Worm (Caenorhabditis elegans) whole organism, L3 larva: ENCODE data around the gene srx-96.

ENCODE experiments used
- R02D3.7 ChIP-seq: fragments of 150-350 bp; optimal IDR thresholded peaks from 2 replicates; lab custom pipeline; 2014; ENCODE audit warnings: missing biosample characterization, missing genetic modification characterization
- ZK546.5 ChIP-seq: sonication (generic microtip); optimal IDR thresholded peaks from 2 replicates; lab custom pipeline; 2017; ENCODE audit warnings: missing biosample characterization, missing genetic modification characterization
- ceh-16 ChIP-seq: sonication (generic microtip); optimal IDR thresholded peaks from 2 replicates; lab custom pipeline; 2017; ENCODE audit warnings: missing biosample characterization, missing genetic modification characterization
- ceh-28 ChIP-seq: fragments of 150-350 bp; optimal IDR thresholded peaks from 2 replicates; lab custom pipeline; 2014; ENCODE audit warnings: missing biosample characterization, missing genetic modification reagents, missing genetic modification characterization
- ceh-82 ChIP-seq: fragments of 150-350 bp; optimal IDR thresholded peaks from 2 replicates; lab custom pipeline; 2014; ENCODE audit warnings: missing biosample characterization, missing genetic modification characterization
- ceh-9 ChIP-seq: sonication (generic microtip); optimal IDR thresholded peaks from 2 replicates; lab custom pipeline; 2018; ENCODE audit warnings: missing biosample characterization, missing genetic modification characterization
- daf-12 ChIP-seq: fragments of 150-350 bp; optimal IDR thresholded peaks from 2 replicates; lab custom pipeline; 2014; ENCODE audit warnings: missing biosample characterization, missing genetic modification reagents, missing genetic modification characterization
- egl-27 ChIP-seq: sonication (generic microtip); optimal IDR thresholded peaks from 4 replicates; lab custom pipeline; 2017; ENCODE audit warnings: missing biosample characterization, missing genetic modification reagents, missing genetic modification characterization
- elt-1 ChIP-seq: fragments of 150-350 bp; optimal IDR thresholded peaks from 2 replicates; lab custom pipeline; 2014; ENCODE audit warnings: missing biosample characterization, missing genetic modification characterization
- elt-2 ChIP-seq: sonication (generic microtip); optimal IDR thresholded peaks from 2 replicates; lab custom pipeline; 2016; ENCODE audit warnings: missing genetic modification reagents, mild to moderate bottlenecking, missing genetic modification characterization, missing compliant biosample characterization
- eor-1 ChIP-seq, 2 experiments: fragments of 150-350 bp; optimal IDR thresholded peaks; 2 replicates each; lab custom pipeline; 2014 to 2018; ENCODE audit warnings: missing biosample characterization in 2 of 2, missing genetic modification characterization in 2 of 2
- fkh-10 ChIP-seq: sonication (generic microtip); optimal IDR thresholded peaks from 2 replicates; lab custom pipeline; 2017; ENCODE audit warnings: missing biosample characterization, missing genetic modification reagents, missing genetic modification characterization
- fkh-2 ChIP-seq: fragments of 150-350 bp; optimal IDR thresholded peaks from 2 replicates; lab custom pipeline; 2014; ENCODE audit warnings: missing biosample characterization, missing genetic modification reagents, missing genetic modification characterization
- fos-1 ChIP-seq: fragments of 150-350 bp; optimal IDR thresholded peaks from 2 replicates; lab custom pipeline; 2014; ENCODE audit warnings: missing biosample characterization, missing genetic modification characterization
- hmg-11 ChIP-seq: sonication (generic microtip); optimal IDR thresholded peaks from 2 replicates; lab custom pipeline; 2016; ENCODE audit warnings: missing genetic modification characterization, missing compliant biosample characterization
- jun-1 ChIP-seq: fragments of 150-350 bp; optimal IDR thresholded peaks from 2 replicates; lab custom pipeline; 2014; ENCODE audit warnings: missing biosample characterization, missing genetic modification reagents, missing genetic modification characterization
- lin-15B ChIP-seq: fragments of 150-350 bp; optimal IDR thresholded peaks from 2 replicates; lab custom pipeline; 2014; ENCODE audit warnings: missing biosample characterization, missing genetic modification characterization
- lin-39 ChIP-seq: fragments of 150-350 bp; optimal IDR thresholded peaks from 2 replicates; lab custom pipeline; 2018; ENCODE audit warnings: missing biosample characterization, missing genetic modification reagents, missing genetic modification characterization
- lsy-12 ChIP-seq: sonication (generic microtip); optimal IDR thresholded peaks from 2 replicates; lab custom pipeline; 2016; ENCODE audit warnings: mild to moderate bottlenecking, missing genetic modification characterization, missing compliant biosample characterization
- mdl-1 ChIP-seq: fragments of 150-350 bp; optimal IDR thresholded peaks from 2 replicates; lab custom pipeline; 2014; ENCODE audit warnings: missing biosample characterization, missing genetic modification characterization
- mml-1 ChIP-seq: fragments of 150-350 bp; sonication (generic microtip); optimal IDR thresholded peaks from 3 replicates; lab custom pipeline; 2014; ENCODE audit warnings: missing biosample characterization, missing genetic modification characterization
- nhr-11 ChIP-seq: fragments of 150-350 bp; optimal IDR thresholded peaks from 2 replicates; lab custom pipeline; 2014; ENCODE audit warnings: missing biosample characterization, missing genetic modification characterization
- nhr-12 ChIP-seq: fragments of 150-350 bp; optimal IDR thresholded peaks from 2 replicates; lab custom pipeline; 2014; ENCODE audit warnings: missing biosample characterization, missing genetic modification characterization
- nhr-23 ChIP-seq: fragments of 150-350 bp; optimal IDR thresholded peaks from 2 replicates; lab custom pipeline; 2014; ENCODE audit warnings: missing biosample characterization, missing genetic modification reagents, missing genetic modification characterization
- nhr-237 ChIP-seq: fragments of 150-350 bp; optimal IDR thresholded peaks from 2 replicates; lab custom pipeline; 2014; ENCODE audit warnings: missing biosample characterization, missing genetic modification characterization
- nhr-25 ChIP-seq: sonication (generic microtip); optimal IDR thresholded peaks from 2 replicates; lab custom pipeline; 2017; ENCODE audit warnings: missing biosample characterization, missing genetic modification characterization
- nhr-28 ChIP-seq: fragments of 150-350 bp; optimal IDR thresholded peaks from 2 replicates; lab custom pipeline; 2014; ENCODE audit warnings: missing biosample characterization, missing genetic modification characterization
- nhr-76 ChIP-seq: fragments of 150-350 bp; sonication (generic microtip); optimal IDR thresholded peaks from 5 replicates; lab custom pipeline; 2014; ENCODE audit warnings: missing biosample characterization, missing genetic modification characterization
- nhr-77 ChIP-seq: fragments of 150-350 bp; optimal IDR thresholded peaks from 2 replicates; lab custom pipeline; 2014; ENCODE audit warnings: missing biosample characterization, missing genetic modification characterization
- pha-4 ChIP-seq: fragments of 150-350 bp; optimal IDR thresholded peaks from 2 replicates; lab custom pipeline; 2014; ENCODE audit warnings: missing biosample characterization, missing genetic modification reagents, missing genetic modification characterization
- pqm-1 ChIP-seq: fragments of 150-350 bp; optimal IDR thresholded peaks from 2 replicates; lab custom pipeline; 2017; ENCODE audit warnings: missing biosample characterization, missing genetic modification characterization, inconsistent platforms
- sea-2 ChIP-seq: fragments of 150-350 bp; sonication (generic microtip); optimal IDR thresholded peaks from 4 replicates; lab custom pipeline; 2014; ENCODE audit warnings: missing biosample characterization, missing genetic modification reagents, missing genetic modification characterization
- skn-1 ChIP-seq: fragments of 150-350 bp; optimal IDR thresholded peaks from 2 replicates; lab custom pipeline; 2014; ENCODE audit warnings: missing biosample characterization, missing genetic modification characterization
- snpc-4 ChIP-seq: fragments of 150-350 bp; optimal IDR thresholded peaks from 2 replicates; lab custom pipeline; 2014; ENCODE audit warnings: missing biosample characterization, missing genetic modification characterization
- tbx-2 ChIP-seq: sonication (generic microtip); optimal IDR thresholded peaks from 2 replicates; lab custom pipeline; 2016; ENCODE audit warnings: mild to moderate bottlenecking, missing genetic modification characterization, missing compliant biosample characterization
- unc-62 ChIP-seq: fragments of 150-350 bp; sonication (generic microtip); optimal IDR thresholded peaks from 4 replicates; lab custom pipeline; 2014; ENCODE audit warnings: missing biosample characterization, missing genetic modification reagents, missing genetic modification characterization
- ztf-11 ChIP-seq: fragments of 150-350 bp; optimal IDR thresholded peaks from 2 replicates; lab custom pipeline; 2014; ENCODE audit warnings: missing biosample characterization, missing genetic modification characterization

srx-96 gene

ce11 chrV:13724781-13725180 lies 13.6 kb downstream of the srx-96 start, which contains the start of gene F35E12.2:
TSS of gene F35E12.2 (minus strand) at chrV:13724881.
- no peak for TF ChIP-seq mml-1 (tag; lab: Kevin White, UChicago)
- no peak for TF ChIP-seq nhr-12
- TF ChIP-seq elt-2, result no peak
- no peak for TF ChIP-seq nhr-25
- no peak for TF ChIP-seq tbx-2
- TF ChIP-seq lsy-12 (tag; lab: Kevin White, UChicago), result no peak
- no peak for TF ChIP-seq fos-1 (tag; lab: Kevin White, UChicago)
- no peak for TF ChIP-seq elt-1 (tag; lab: Kevin White, UChicago)
- TF ChIP-seq nhr-23, result no peak

ce11 chrV:13725574-13725973 lies 14.4 kb downstream of the srx-96 start, which contains the start of gene fbxa-181:
TSS of gene fbxa-181 (plus strand) at chrV:13725874.
- TF ChIP-seq lsy-12 (tag; lab: Kevin White, UChicago), result no peak
- TF ChIP-seq ceh-9 (tag; lab: Kevin White, UChicago), result no peak
- no peak for TF ChIP-seq elt-1 (tag; lab: Kevin White, UChicago)
- no peak for TF ChIP-seq daf-12 (tag; lab: Kevin White, UChicago)
- TF ChIP-seq mdl-1 (tag; lab: Kevin White, UChicago), result no peak

- TF ChIP-seq pqm-1, result peak; percentile 35
- no peak for TF ChIP-seq ZK546.5
- no peak for TF ChIP-seq ceh-82 (tag; lab: Kevin White, UChicago)
- peak; percentile 58 for TF ChIP-seq elt-2
- TF ChIP-seq ceh-28 (tag; lab: Kevin White, UChicago), result no peak
- TF ChIP-seq nhr-11 (tag; lab: Kevin White, UChicago), result no peak
These were observed 19.6 kb downstream of the srx-96 start, which contains the start of gene dct-17 for ce11 chrV:13730762-13731161. TSS of gene dct-17 (minus strand) at chrV:13730784.

ce11 chrV:13736147-13736546 lies 25.0 kb downstream of the srx-96 start, which contains the start of gene F35E12.6:
TSS of gene F35E12.6 (minus strand) at chrV:13736247.
- TF ChIP-seq elt-2 (peak; percentile 36), tbx-2 (no peak)
- TF ChIP-seq, all 47 proteins: peak for 1

ce11 chrV:13738374-13738773 lies 27.2 kb downstream of the srx-96 start, which contains the start of gene irg-5:
TSS of gene irg-5 (minus strand) at chrV:13738474.
- TF ChIP-seq nhr-237 (tag; lab: Kevin White, UChicago), result no peak

ce11 chrV:13739901-13740300 lies 28.7 kb downstream of the srx-96 start:
- TF ChIP-seq hmg-11 (tag; lab: Kevin White, UChicago) (no peak), nhr-76 (tag; lab: Kevin White, UChicago) (no peak), elt-1 (tag; lab: Kevin White, UChicago) (no peak), pqm-1 (peak; percentile 80), elt-2 (peak; percentile 86)
- TF ChIP-seq, all 47 proteins: peak for 2

ce11 chrV:13744901-13745300 lies 33.7 kb downstream of the srx-96 start, which contains the start of gene F35E12.9:
TSS of gene F35E12.9 (minus strand) at chrV:13745127.
- peak; percentile 94 for TF ChIP-seq pqm-1
- TF ChIP-seq pha-4 (tag; lab: Kevin White, UChicago), result peak; percentile 61
- no peak for TF ChIP-seq mml-1 (tag; lab: Kevin White, UChicago)
- TF ChIP-seq elt-2, result peak; percentile 95
- TF ChIP-seq lin-39 (tag; lab: Kevin White, UChicago), result no peak
- TF ChIP-seq jun-1 (tag; lab: Kevin White, UChicago), result peak; percentile 49
- TF ChIP-seq nhr-237 (tag; lab: Kevin White, UChicago), result no peak
- no peak for TF ChIP-seq fkh-10 (GFP tag; lab: Kevin White, UChicago)
- no peak for TF ChIP-seq R02D3.7
- TF ChIP-seq eor-1 (tag; optimal IDR thresholded peaks at IDR 0.05; lab: Kevin White, UChicago), result no peak
- no peak for TF ChIP-seq lsy-12 (tag; lab: Kevin White, UChicago)
- TF ChIP-seq daf-12 (tag; lab: Kevin White, UChicago), result no peak
- TF ChIP-seq nhr-12, result no peak
- TF ChIP-seq unc-62, result no peak
- TF ChIP-seq ztf-11 (tag; lab: Kevin White, UChicago), result no peak
- TF ChIP-seq snpc-4 (tag; lab: Kevin White, UChicago), result no peak
- TF ChIP-seq ceh-9 (tag; lab: Kevin White, UChicago), result no peak
- TF ChIP-seq ceh-16 (tag; lab: Kevin White, UChicago), result no peak
- no peak for TF ChIP-seq tbx-2
- TF ChIP-seq sea-2, result no peak
- TF ChIP-seq lin-15B (tag; lab: Kevin White, UChicago), result no peak
- no peak for TF ChIP-seq nhr-77 (tag; lab: Kevin White, UChicago)
- TF ChIP-seq skn-1 (tag; lab: Kevin White, UChicago), result no peak
- no peak for TF ChIP-seq fkh-2 (tag; lab: Kevin White, UChicago)
- TF ChIP-seq egl-27, result no peak
- TF ChIP-seq nhr-28 (tag; lab: Kevin White, UChicago), result no peak
- no peak for TF ChIP-seq elt-1 (tag; lab: Kevin White, UChicago)
